Fruit fly (Drosophila melanogaster): ENCODE measurements around the gene mthl5.
A peak's percentile ranks its signal among the peaks of the same experiment; 100 is the strongest.

mthl5 gene

DNA sequence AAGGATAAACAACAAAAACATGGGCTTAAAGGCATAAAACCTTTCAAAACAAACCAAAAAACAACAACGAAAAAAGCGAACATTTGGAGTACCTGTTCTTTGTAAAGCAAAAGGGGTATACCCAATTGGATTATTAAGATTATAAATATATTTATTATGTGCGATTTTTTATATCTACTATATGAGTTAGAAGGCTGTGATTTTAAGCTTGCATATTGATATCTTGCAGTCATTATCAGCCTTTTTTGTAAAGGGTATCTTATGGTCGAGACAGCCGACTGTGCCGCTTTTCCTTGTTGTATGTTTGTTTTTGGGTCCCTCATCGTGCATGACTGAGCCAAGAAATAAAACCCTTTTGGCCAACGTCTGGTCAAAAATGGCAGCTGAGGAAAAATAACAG is 14.3 kb downstream of the mthl5 start (continued):
- peak; percentile 55 for TF ChIP-seq Ptx1 (GFP tag; IDR thresholded peaks at IDR 0.05)
- peak; percentile 54 for TF ChIP-seq CG9727 (GFP tag; optimal IDR thresholded peaks at IDR 0.05)
- no peak for TF ChIP-seq amos (GFP tag; IDR thresholded peaks at IDR 0.05; ENCODE audit: partially characterized antibody)
- no peak for TF ChIP-seq Hsf (GFP tag; optimal IDR thresholded peaks at IDR 0.05)
- TF ChIP-seq CG6854 (GFP tag; optimal IDR thresholded peaks at IDR 0.05): no peak
- no peak for TF ChIP-seq sc (optimal IDR thresholded peaks at IDR 0.05)
- no peak for TF ChIP-seq sc (GFP tag; optimal IDR thresholded peaks at IDR 0.05)
- TF ChIP-seq BEAF-32 (GFP tag; optimal IDR thresholded peaks at IDR 0.05): no peak
- TF ChIP-seq CG8944 (GFP tag; optimal IDR thresholded peaks at IDR 0.05): no peak
- TF ChIP-seq CG14667 (GFP tag; IDR thresholded peaks at IDR 0.05): peak; percentile 31; the same call in 1 of the 2 replicates
- TF ChIP-seq ranshi (GFP tag; IDR thresholded peaks at IDR 0.05): peak; percentile 53; the same call in 1 of the 2 replicates
- TF ChIP-seq row (GFP tag; IDR thresholded peaks at IDR 0.05): peak; percentile 74
- no peak for TF ChIP-seq Eip74EF (GFP tag; optimal IDR thresholded peaks at IDR 0.05)
- TF ChIP-seq HmgD (GFP tag; optimal IDR thresholded peaks at IDR 0.05): no peak
- TF ChIP-seq Dip3 (GFP tag; optimal IDR thresholded peaks at IDR 0.05): no peak
- peak; percentile 49 for TF ChIP-seq caup (GFP tag; optimal IDR thresholded peaks at IDR 0.05; ENCODE audit: severe bottlenecking)
- TF ChIP-seq CG6175 (GFP tag; IDR thresholded peaks at IDR 0.05): no peak
- no peak for TF ChIP-seq CG13287 (GFP tag; IDR thresholded peaks at IDR 0.05; ENCODE audit: partially characterized antibody)
- no peak for TF ChIP-seq CG11247 (GFP tag; IDR thresholded peaks at IDR 0.05)
- TF ChIP-seq CG1024 (GFP tag; IDR thresholded peaks at IDR 0.05): peak; percentile 37; the same call in 1 of the 2 replicates
- TF ChIP-seq CG6791 (GFP tag; IDR thresholded peaks at IDR 0.05; ENCODE audit: partially characterized antibody): no peak
- no peak for TF ChIP-seq CG15696 (tag; optimal IDR thresholded peaks at IDR 0.05)
- TF ChIP-seq CG4707 (GFP tag; optimal IDR thresholded peaks at IDR 0.05): no peak
- peak; percentile 28 for TF ChIP-seq CG6254 (GFP tag; optimal IDR thresholded peaks at IDR 0.05)
- 0 out of 2 replicates have a peak, but pooled peaks have one; percentile 21 for TF ChIP-seq CG14014 (GFP tag; IDR thresholded peaks at IDR 0.05)
- TF ChIP-seq eyg (GFP tag; optimal IDR thresholded peaks at IDR 0.05): no peak
- TF ChIP-seq Dad (GFP tag; optimal IDR thresholded peaks at IDR 0.05): no peak
- TF ChIP-seq scrt (GFP tag; optimal IDR thresholded peaks at IDR 0.05): peak; percentile 40
- peak; percentile 5 for TF ChIP-seq exex (tag; optimal IDR thresholded peaks at IDR 0.05)
- TF ChIP-seq CG30020 (tag; optimal IDR thresholded peaks at IDR 0.05): no peak
- TF ChIP-seq Atf-2 (GFP tag; optimal IDR thresholded peaks at IDR 0.05): no peak
- TF ChIP-seq NFAT (GFP tag; IDR thresholded peaks at IDR 0.05): no peak
- TF ChIP-seq zf30C (GFP tag; optimal IDR thresholded peaks at IDR 0.05): no peak
- TF ChIP-seq sug (tag; optimal IDR thresholded peaks at IDR 0.05): no peak
- TF ChIP-seq MTF-1 (GFP tag; optimal IDR thresholded peaks at IDR 0.05; ENCODE audit: borderline replicate concordance): no peak
- peak; percentile 46; the same call in 1 of the 3 replicates for TF ChIP-seq ken (GFP tag; IDR thresholded peaks at IDR 0.05)
- TF ChIP-seq chm (GFP tag; IDR thresholded peaks at IDR 0.05): peak; percentile 43; the same call in 1 of the 2 replicates
- TF ChIP-seq CG4854 (GFP tag; optimal IDR thresholded peaks at IDR 0.05): no peak
- no peak for TF ChIP-seq sd (tag; optimal IDR thresholded peaks at IDR 0.05)
- TF ChIP-seq Opbp (GFP tag; IDR thresholded peaks at IDR 0.05; ENCODE audit: partially characterized antibody): no peak
- peak; percentile 64 for TF ChIP-seq Rfx (GFP tag; IDR thresholded peaks at IDR 0.05)
- TF ChIP-seq CG1792 (GFP tag; optimal IDR thresholded peaks at IDR 0.05): no peak
- TF ChIP-seq sisA (GFP tag; IDR thresholded peaks at IDR 0.05): peak; percentile 53
- no peak for TF ChIP-seq CG11560 (tag; IDR thresholded peaks at IDR 0.05)
- no peak for TF ChIP-seq Camta (GFP tag; optimal IDR thresholded peaks at IDR 0.05)
- TF ChIP-seq sim (GFP tag; IDR thresholded peaks at IDR 0.05): no peak
- TF ChIP-seq CG9609 (GFP tag; optimal IDR thresholded peaks at IDR 0.05): no peak
- TF ChIP-seq CG16815 (GFP tag; optimal IDR thresholded peaks at IDR 0.05): no peak
- no peak for TF ChIP-seq Hmx (GFP tag; optimal IDR thresholded peaks at IDR 0.05)
- no peak for TF ChIP-seq CG17802 (tag; optimal IDR thresholded peaks at IDR 0.05)
- TF ChIP-seq Ssrp (tag; optimal IDR thresholded peaks at IDR 0.05): no peak

Data from whole organism, embryonic.